Worm (Caenorhabditis elegans): ENCODE measurements around the gene Y66D12A.10.

The Y66D12A.10 gene

ce11 chrIII:11607870-11608269 lies 42.2 kb downstream of the Y66D12A.10 start, which contains the start of gene Y66D12A.1:
Gene Y66D12A.1 (plus strand): TSS chrIII:11608170.
- TF ChIP-seq ZK546.5 (tag; optimal IDR thresholded peaks at IDR 0.05) (no peak), mab-5 (tag; optimal IDR thresholded peaks at IDR 0.05) (no peak), fos-1 (tag; optimal IDR thresholded peaks at IDR 0.05) (no peak), C34F6.9 (tag; optimal IDR thresholded peaks at IDR 0.05) (no peak), nhr-21 (tag; optimal IDR thresholded peaks at IDR 0.05) (no peak), elt-1 (tag; optimal IDR thresholded peaks at IDR 0.05) (no peak), sem-4 (tag; optimal IDR thresholded peaks at IDR 0.05) (no peak), elt-3 (tag; optimal IDR thresholded peaks at IDR 0.05) (no peak), lin-11 (tag; optimal IDR thresholded peaks at IDR 0.05) (no peak), lsy-2 (tag; optimal IDR thresholded peaks at IDR 0.05) (no peak), lin-39 (tag; optimal IDR thresholded peaks at IDR 0.05) (no peak)

ce11 chrIII:11609568-11609967 lies 43.9 kb downstream of the Y66D12A.10 start, which contains the start of gene Y66D12A.30:
Gene Y66D12A.30 (plus strand): TSS chrIII:11609868.
- TF ChIP-seq sma-9 (GFP tag; optimal IDR thresholded peaks at IDR 0.05): no peak
- no peak for TF ChIP-seq sma-9 (tag; optimal IDR thresholded peaks at IDR 0.05)
- no peak for TF ChIP-seq Y55F3AM.14 (GFP tag; optimal IDR thresholded peaks at IDR 0.05)
- TF ChIP-seq F13H6.1 (tag; optimal IDR thresholded peaks at IDR 0.05): no peak
- TF ChIP-seq nhr-77 (tag; optimal IDR thresholded peaks at IDR 0.05): no peak
- TF ChIP-seq nhr-21 (tag; optimal IDR thresholded peaks at IDR 0.05): no peak
- no peak for TF ChIP-seq snpc-4 (tag; optimal IDR thresholded peaks at IDR 0.05)
- no peak for TF ChIP-seq ztf-1 (GFP tag; conservative IDR thresholded peaks at IDR 0.05)
- no peak for TF ChIP-seq ztf-11 (tag; optimal IDR thresholded peaks at IDR 0.05)
- no peak for TF ChIP-seq alr-1 (tag; optimal IDR thresholded peaks at IDR 0.05)
- TF ChIP-seq ztf-4 (tag; optimal IDR thresholded peaks at IDR 0.05): no peak
- TF ChIP-seq R02D3.7 (tag; optimal IDR thresholded peaks at IDR 0.05): no peak
- no peak for TF ChIP-seq dmd-4 (tag; optimal IDR thresholded peaks at IDR 0.05)
- no peak for TF ChIP-seq mdl-1 (tag; optimal IDR thresholded peaks at IDR 0.05)
- TF ChIP-seq C34F6.9 (tag; optimal IDR thresholded peaks at IDR 0.05): no peak
- TF ChIP-seq ZK546.5 (tag; optimal IDR thresholded peaks at IDR 0.05): no peak
- no peak for TF ChIP-seq nhr-10 (tag; optimal IDR thresholded peaks at IDR 0.05)
- no peak for TF ChIP-seq nhr-11 (tag; optimal IDR thresholded peaks at IDR 0.05)
- TF ChIP-seq lsy-2 (tag; optimal IDR thresholded peaks at IDR 0.05): no peak
- no peak for TF ChIP-seq ceh-16 (tag; optimal IDR thresholded peaks at IDR 0.05)
- TF ChIP-seq mab-5 (tag; optimal IDR thresholded peaks at IDR 0.05): no peak

ce11 chrIII:11611618-11612247 lies 46.1 kb downstream of the Y66D12A.10 start:
- TF ChIP-seq blmp-1 (tag; optimal IDR thresholded peaks at IDR 0.05; ENCODE audit: insufficient read depth): no peak
- no peak for TF ChIP-seq ztf-4 (tag; optimal IDR thresholded peaks at IDR 0.05)
- TF ChIP-seq gmeb-1 (tag; optimal IDR thresholded peaks at IDR 0.05): no peak

- TF ChIP-seq nhr-237 (tag; optimal IDR thresholded peaks at IDR 0.05) (no peak), ceh-16 (tag; optimal IDR thresholded peaks at IDR 0.05) (no peak), nhr-129 (tag; optimal IDR thresholded peaks at IDR 0.05) (no peak), nhr-10 (tag; optimal IDR thresholded peaks at IDR 0.05) (no peak), ztf-1 (GFP tag; conservative IDR thresholded peaks at IDR 0.05) (no peak), mbf-1 (tag; optimal IDR thresholded peaks at IDR 0.05) (no peak), Y55F3AM.14 (GFP tag; optimal IDR thresholded peaks at IDR 0.05) (no peak), unc-39 (tag; optimal IDR thresholded peaks at IDR 0.05) (no peak), elt-3 (tag; optimal IDR thresholded peaks at IDR 0.05) (no peak), unc-62 (GFP tag; optimal IDR thresholded peaks at IDR 0.05) (no peak), sma-9 (GFP tag; optimal IDR thresholded peaks at IDR 0.05) (no peak), sma-9 (tag; optimal IDR thresholded peaks at IDR 0.05) (no peak), nhr-11 (tag; optimal IDR thresholded peaks at IDR 0.05) (no peak), lin-39 (tag; optimal IDR thresholded peaks at IDR 0.05) (no peak), sem-4 (tag; optimal IDR thresholded peaks at IDR 0.05) (no peak), mdl-1 (tag; optimal IDR thresholded peaks at IDR 0.05) (no peak), nhr-21 (tag; optimal IDR thresholded peaks at IDR 0.05) (no peak), nhr-23 (tag; optimal IDR thresholded peaks at IDR 0.05) (no peak), R02D3.7 (tag; optimal IDR thresholded peaks at IDR 0.05) (no peak)
Observed at ce11 chrIII:11612371-11612770, 46.7 kb downstream of the Y66D12A.10 start, which contains the start of the genes Y66A7A.9 and Y66A7A.4. Gene Y66A7A.9 (minus strand): TSS chrIII:11612471. Gene Y66A7A.4 (plus strand): TSS chrIII:11612607.
